Worm (Caenorhabditis elegans) whole organism, L1 larva: ENCODE measurements around the gene mys-1.

Experiments used
- aly-2 ChIP-seq: fragments of 150-350 bp; optimal IDR thresholded peaks from 2 replicates; lab custom pipeline; 2014; ENCODE audit warnings: missing biosample characterization, missing genetic modification characterization
- blmp-1 ChIP-seq: fragments of 150-350 bp; optimal IDR thresholded peaks from 2 replicates; lab custom pipeline; 2014; ENCODE audit warnings: missing biosample characterization, missing genetic modification characterization
- ceh-63 ChIP-seq: fragments of 200-800 bp; sonication (Bioruptor generic); optimal IDR thresholded peaks from 2 replicates; lab custom pipeline; 2018; ENCODE audit warnings: mild to moderate bottlenecking, missing genetic modification characterization, missing compliant biosample characterization
- ceh-88 ChIP-seq: fragments of 200-800 bp; sonication (Bioruptor generic); IDR thresholded peaks from 2 replicates; pipeline ENCODE4 v1.3.6; 2022; ENCODE audit warnings: missing genetic modification characterization, missing compliant biosample characterization
- ces-1 ChIP-seq: fragments of 150-350 bp; optimal IDR thresholded peaks from 2 replicates; lab custom pipeline; 2014; ENCODE audit warnings: missing biosample characterization, missing genetic modification reagents, missing genetic modification characterization
- efl-1 ChIP-seq, 4 experiments: fragments of 150-350 bp; optimal IDR thresholded peaks in 3 of 4; peaks in 1 of 4; 1 replicate in 1 of 4; 2 replicates in 3 of 4; lab custom pipeline; 2014; ENCODE audit warnings: missing biosample characterization in 2 of 4, missing genetic modification characterization in 2 of 4, missing genetic modification reagents in 2 of 4
- elt-2 ChIP-seq: sonication (generic microtip); optimal IDR thresholded peaks from 2 replicates; lab custom pipeline; 2016; ENCODE audit warnings: missing genetic modification characterization, mild to moderate bottlenecking, inconsistent platforms, missing compliant biosample characterization, missing genetic modification reagents
- elt-3 ChIP-seq, 6 experiments: fragments of 150-350 bp in 1 of 6; sonication (generic microtip); optimal IDR thresholded peaks; 2 replicates each; lab custom pipeline; 2017 to 2018; ENCODE audit warnings: missing biosample characterization in 6 of 6, missing genetic modification characterization in 6 of 6, inconsistent platforms in 1 of 6
- fkh-10 ChIP-seq: sonication (generic microtip); optimal IDR thresholded peaks from 2 replicates; lab custom pipeline; 2017; ENCODE audit warnings: missing biosample characterization, missing genetic modification reagents, missing genetic modification characterization
- fkh-4 ChIP-seq: sonication (generic microtip); optimal IDR thresholded peaks from 2 replicates; lab custom pipeline; 2016; ENCODE audit warnings: missing compliant biosample characterization, missing genetic modification characterization, borderline replicate concordance
- fkh-8 ChIP-seq: sonication (generic microtip); optimal IDR thresholded peaks from 2 replicates; lab custom pipeline; 2016; ENCODE audit warnings: mild to moderate bottlenecking, missing genetic modification characterization, missing compliant biosample characterization
- hlh-4 ChIP-seq: sonication (generic microtip); optimal IDR thresholded peaks from 2 replicates; lab custom pipeline; 2016; ENCODE audit warnings: mild to moderate bottlenecking, missing genetic modification characterization, missing compliant biosample characterization
- irx-1 ChIP-seq: sonication (generic microtip); optimal IDR thresholded peaks from 2 replicates; lab custom pipeline; 2016; ENCODE audit warnings: missing genetic modification characterization, missing compliant biosample characterization
- lin-14 ChIP-seq: fragments of 200-800 bp; sonication (Bioruptor generic); optimal IDR thresholded peaks from 2 replicates; lab custom pipeline; 2018; ENCODE audit warnings: mild to moderate bottlenecking, missing genetic modification characterization, moderate library complexity, missing compliant biosample characterization
- lin-15B ChIP-seq: fragments of 150-350 bp; sonication (generic microtip); optimal IDR thresholded peaks from 3 replicates; lab custom pipeline; 2014; ENCODE audit warnings: missing biosample characterization, missing genetic modification characterization
- lir-3 ChIP-seq: sonication (generic microtip); optimal IDR thresholded peaks from 2 replicates; lab custom pipeline; 2016; ENCODE audit warnings: mild to moderate bottlenecking, missing genetic modification characterization, moderate library complexity, missing compliant biosample characterization; ENCODE audit not compliant: poor library complexity
- lsy-2 ChIP-seq, 2 experiments: fragments of 150-350 bp; optimal IDR thresholded peaks; 2 replicates each; lab custom pipeline; 2014; ENCODE audit warnings: missing biosample characterization in 2 of 2, missing genetic modification characterization in 2 of 2
- mdl-1 ChIP-seq, 2 experiments: fragments of 150-350 bp; optimal IDR thresholded peaks; 2 replicates each; lab custom pipeline; 2014 to 2017; ENCODE audit warnings: missing biosample characterization in 2 of 2, missing genetic modification characterization in 2 of 2, inconsistent platforms in 1 of 2
- mep-1 ChIP-seq: fragments of 150-350 bp; optimal IDR thresholded peaks from 2 replicates; lab custom pipeline; 2014; ENCODE audit warnings: missing biosample characterization, missing genetic modification characterization
- nhr-20 ChIP-seq: sonication (generic microtip); optimal IDR thresholded peaks from 2 replicates; lab custom pipeline; 2016; ENCODE audit warnings: mild to moderate bottlenecking, missing genetic modification characterization, missing compliant biosample characterization
- nhr-28 ChIP-seq: fragments of 150-350 bp; optimal IDR thresholded peaks from 2 replicates; lab custom pipeline; 2014; ENCODE audit warnings: missing biosample characterization, missing genetic modification characterization
- nhr-71 ChIP-seq: sonication (generic microtip); optimal IDR thresholded peaks from 2 replicates; lab custom pipeline; 2016; ENCODE audit warnings: mild to moderate bottlenecking, missing genetic modification characterization, moderate library complexity, missing compliant biosample characterization
- nhr-76 ChIP-seq: sonication (generic microtip); optimal IDR thresholded peaks from 2 replicates; lab custom pipeline; 2017; ENCODE audit warnings: missing biosample characterization, missing genetic modification characterization
- nhr-84 ChIP-seq: sonication (generic microtip); optimal IDR thresholded peaks from 2 replicates; lab custom pipeline; 2017; ENCODE audit warnings: missing biosample characterization, missing genetic modification characterization
- pax-3 ChIP-seq: fragments of 200-800 bp; sonication (Bioruptor generic); optimal IDR thresholded peaks from 2 replicates; lab custom pipeline; 2018; ENCODE audit warnings: mild to moderate bottlenecking, missing genetic modification characterization, moderate library complexity, missing compliant biosample characterization
- pqm-1 ChIP-seq: sonication (generic microtip); optimal IDR thresholded peaks from 3 replicates; lab custom pipeline; 2017; ENCODE audit warnings: missing biosample characterization, missing genetic modification characterization
- skn-1 ChIP-seq: fragments of 150-350 bp; optimal IDR thresholded peaks from 2 replicates; lab custom pipeline; 2014; ENCODE audit warnings: missing biosample characterization, missing genetic modification characterization
- snpc-4 ChIP-seq: fragments of 150-350 bp; optimal IDR thresholded peaks from 2 replicates; lab custom pipeline; 2014; ENCODE audit warnings: missing biosample characterization, missing genetic modification characterization
- sptf-1 ChIP-seq: fragments of 150-350 bp; optimal IDR thresholded peaks from 2 replicates; lab custom pipeline; 2014; ENCODE audit warnings: missing biosample characterization, missing genetic modification characterization
- unc-62 ChIP-seq: fragments of 150-350 bp; optimal IDR thresholded peaks from 2 replicates; lab custom pipeline; 2014; ENCODE audit warnings: missing biosample characterization, missing genetic modification reagents, missing genetic modification characterization
- unc-98 ChIP-seq: fragments of 200-800 bp; sonication (Bioruptor generic); IDR thresholded peaks from 2 replicates; pipeline ENCODE4 v1.3.6; 2022; ENCODE audit warnings: missing genetic modification characterization, missing compliant biosample characterization

Gene mys-1

ce11 chrV:7120168-7120567 lies 35.7 kb upstream of the mys-1 start, which contains the start of gene srx-34:
TSS of gene srx-34 (minus strand) at chrV:7120268.
- TF ChIP-seq fkh-8 (tag; lab: Kevin White, UChicago) (no peak), pqm-1 (tag; lab: Kevin White, UChicago) (no peak), mdl-1 (tag; optimal IDR thresholded peaks at IDR 0.05; lab: Kevin White, UChicago) (no peak), nhr-20 (tag; lab: Kevin White, UChicago) (no peak), aly-2 (tag; lab: Kevin White, UChicago) (no peak), efl-1 (optimal IDR thresholded peaks at IDR 0.05; lab: Kevin White, UChicago) (no peak), efl-1 (GFP tag; optimal IDR thresholded peaks at IDR 0.05 in 1 of 2; lab: Kevin White, UChicago) (no peak), nhr-28 (tag; lab: Kevin White, UChicago) (no peak), sptf-1 (tag; lab: Kevin White, UChicago) (no peak), elt-3 (tag; optimal IDR thresholded peaks at IDR 0.05; lab: Kevin White, UChicago) (no peak), fkh-4 (tag; lab: Kevin White, UChicago) (no peak), snpc-4 (tag; lab: Kevin White, UChicago) (no peak), unc-98 (GFP tag; lab: Robert Waterston, UW) (no peak), lin-15B (tag; lab: Kevin White, UChicago) (no peak), ces-1 (GFP tag; lab: Kevin White, UChicago) (no peak), hlh-4 (tag; lab: Kevin White, UChicago) (no peak), skn-1 (tag; lab: Kevin White, UChicago) (no peak), unc-62 (no peak)

- TF ChIP-seq ceh-88 (GFP tag; lab: Robert Waterston, UW): no peak
- TF ChIP-seq elt-3 (tag; optimal IDR thresholded peaks at IDR 0.05; lab: Kevin White, UChicago): no peak
- TF ChIP-seq, all 84 proteins: peak for 0
Measured at ce11 chrV:7118796-7119195, 34.3 kb upstream of the mys-1 start, which contains the start of gene srx-33. TSS of gene srx-33 (minus strand) at chrV:7118896.

- no peak for TF ChIP-seq mep-1 (tag; lab: Kevin White, UChicago)
- TF ChIP-seq pax-3 (tag; lab: Kevin White, UChicago): no peak
- no peak for TF ChIP-seq lsy-2 (tag; optimal IDR thresholded peaks at IDR 0.05; lab: Kevin White, UChicago)
- TF ChIP-seq ceh-63: peak; percentile 84
- no peak for TF ChIP-seq nhr-76
Measured at ce11 chrV:7112223-7112622, 27.8 kb upstream of the mys-1 start.

ce11 chrV:7111276-7111675 lies 26.8 kb upstream of the mys-1 start:
- TF ChIP-seq elt-2 (tag; lab: Kevin White, UChicago) (no peak), irx-1 (tag; lab: Kevin White, UChicago) (peak; percentile 12), lsy-2 (tag; optimal IDR thresholded peaks at IDR 0.05; lab: Kevin White, UChicago) (peak in 1 of 2 experiments; percentile 23), blmp-1 (tag; lab: Kevin White, UChicago) (peak; percentile 22), fkh-10 (GFP tag; lab: Kevin White, UChicago) (peak; percentile 89), lin-14 (GFP tag; lab: Kevin White, UChicago) (peak; percentile 79), ces-1 (GFP tag; lab: Kevin White, UChicago) (peak; percentile 63), nhr-84 (tag; lab: Kevin White, UChicago) (no peak), nhr-71 (tag; lab: Kevin White, UChicago) (peak; percentile 28)

- TF ChIP-seq lir-3 (tag; lab: Kevin White, UChicago) (no peak), fkh-10 (GFP tag; lab: Kevin White, UChicago) (peak; percentile 55), lin-14 (GFP tag; lab: Kevin White, UChicago) (peak; percentile 26)
Measured at ce11 chrV:7110370-7110769, 25.9 kb upstream of the mys-1 start.
